Worm (Caenorhabditis elegans) whole organism, young adult: ENCODE data around the gene M199.136.

Experiments
- B0035.1 ChIP-seq: sonication (generic microtip); optimal IDR thresholded peaks from 2 replicates; lab custom pipeline; 2016; ENCODE audit warnings: missing genetic modification characterization, mild to moderate bottlenecking, missing compliant biosample characterization, missing genotype, missing genetic modification reagents
- T26A5.8 ChIP-seq: sonication (generic microtip); optimal IDR thresholded peaks from 2 replicates; lab custom pipeline; 2016; ENCODE audit warnings: missing genetic modification characterization, missing compliant biosample characterization
- Y53G8AR.9 ChIP-seq: fragments of 200-800 bp; sonication (Bioruptor generic); conservative IDR thresholded peaks from 2 replicates; pipeline ENCODE4 v1.3.6; 2022; ENCODE audit warnings: missing genetic modification reagents, missing genetic modification characterization, missing compliant biosample characterization
- Y67H2A.10 ChIP-seq: fragments of 200-800 bp; sonication (Bioruptor generic); conservative IDR thresholded peaks from 2 replicates; pipeline ENCODE4 v1.3.6; 2022; ENCODE audit warnings: missing genetic modification reagents, missing genetic modification characterization, missing compliant biosample characterization
- ZK185.1 ChIP-seq: sonication (generic microtip); optimal IDR thresholded peaks from 2 replicates; lab custom pipeline; 2016; ENCODE audit warnings: mild to moderate bottlenecking, missing genetic modification characterization, missing compliant biosample characterization; ENCODE audit not compliant: poor library complexity, severe bottlenecking
- akir-1 ChIP-seq: fragments of 200-800 bp; sonication (Bioruptor generic); optimal IDR thresholded peaks from 2 replicates; lab custom pipeline; 2018; ENCODE audit warnings: mild to moderate bottlenecking, missing genetic modification characterization, moderate library complexity, missing compliant biosample characterization
- ama-1 ChIP-seq, 3 experiments: fragments of 150-350 bp in 1 of 3; sonication (generic microtip) in 2 of 3; optimal IDR thresholded peaks; 2 replicates each; lab custom pipeline; 2014 to 2018; ENCODE audit warnings: missing biosample characterization in 2 of 3, missing genetic modification characterization in 2 of 3, missing genetic modification reagents in 2 of 3
- atf-7 ChIP-seq: sonication (generic microtip); optimal IDR thresholded peaks from 2 replicates; lab custom pipeline; 2017; ENCODE audit warnings: mild to moderate bottlenecking, missing genetic modification characterization, missing compliant biosample characterization
- athp-1 ChIP-seq: sonication (generic microtip); optimal IDR thresholded peaks from 2 replicates; lab custom pipeline; 2017; ENCODE audit warnings: mild to moderate bottlenecking, missing genetic modification characterization, missing compliant biosample characterization
- attf-3 ChIP-seq: fragments of 200-800 bp; sonication (Bioruptor generic); conservative IDR thresholded peaks from 2 replicates; pipeline ENCODE4 v1.3.6; 2022; ENCODE audit warnings: missing genetic modification reagents, missing genetic modification characterization, missing compliant biosample characterization
- attf-6 ChIP-seq: fragments of 200-800 bp; sonication (Bioruptor generic); IDR thresholded peaks from 2 replicates; pipeline ENCODE4 v1.3.6; 2022; ENCODE audit warnings: missing genetic modification reagents, missing genetic modification characterization, missing compliant biosample characterization
- ceh-58 ChIP-seq: fragments of 200-800 bp; sonication (Bioruptor generic); IDR thresholded peaks from 2 replicates; pipeline ENCODE4 v1.3.6; 2022; ENCODE audit warnings: missing genetic modification characterization, missing compliant biosample characterization
- die-1 ChIP-seq: sonication (generic microtip); optimal IDR thresholded peaks from 2 replicates; lab custom pipeline; 2016; ENCODE audit warnings: missing genotype, mild to moderate bottlenecking, missing genetic modification characterization, missing compliant biosample characterization
- dox-1 ChIP-seq: fragments of 200-800 bp; sonication (Bioruptor generic); IDR thresholded peaks from 2 replicates; pipeline ENCODE4 v1.3.6; 2022; ENCODE audit warnings: missing genetic modification reagents, missing genetic modification characterization, missing compliant biosample characterization
- dpl-1 ChIP-seq: fragments of 150-350 bp; optimal IDR thresholded peaks from 2 replicates; lab custom pipeline; 2014; ENCODE audit warnings: missing biosample characterization, missing genetic modification reagents, missing genetic modification characterization
- hlh-12 ChIP-seq: sonication (generic microtip); optimal IDR thresholded peaks from 2 replicates; lab custom pipeline; 2016; ENCODE audit warnings: missing genetic modification characterization, missing compliant biosample characterization
- hmg-1.2 ChIP-seq: fragments of 200-800 bp; sonication (Bioruptor generic); IDR thresholded peaks from 2 replicates; pipeline ENCODE4 v1.3.6; 2022; ENCODE audit warnings: missing genetic modification reagents, missing genetic modification characterization, missing compliant biosample characterization
- let-526 ChIP-seq: fragments of 200-800 bp; sonication (Bioruptor generic); IDR thresholded peaks from 2 replicates; pipeline ENCODE4 v1.3.6; 2022; ENCODE audit warnings: missing genetic modification reagents, missing genetic modification characterization, missing compliant biosample characterization
- lin-35 ChIP-seq, 3 experiments: fragments of 150-350 bp in 2 of 3; sonication (generic microtip) in 1 of 3; optimal IDR thresholded peaks; 2 replicates each; lab custom pipeline; 2014 to 2018; ENCODE audit warnings: missing biosample characterization in 3 of 3, missing genetic modification characterization in 3 of 3, missing genetic modification reagents in 3 of 3
- madf-6 ChIP-seq: fragments of 200-800 bp; sonication (Bioruptor generic); IDR thresholded peaks from 2 replicates; pipeline ENCODE4 v1.3.6; 2022; ENCODE audit warnings: missing genetic modification reagents, missing genetic modification characterization, missing compliant biosample characterization
- madf-8 ChIP-seq: fragments of 200-800 bp; sonication (Bioruptor generic); conservative IDR thresholded peaks from 2 replicates; pipeline ENCODE4 v1.3.6; 2022; ENCODE audit warnings: missing genetic modification reagents, missing genetic modification characterization, missing compliant biosample characterization
- mes-4 ChIP-seq: sonication (generic microtip); optimal IDR thresholded peaks from 2 replicates; lab custom pipeline; 2016; ENCODE audit warnings: missing genotype, missing genetic modification characterization, missing compliant biosample characterization
- nhr-27 ChIP-seq: fragments of 200-800 bp; sonication (Bioruptor generic); optimal IDR thresholded peaks from 2 replicates; lab custom pipeline; 2018; ENCODE audit warnings: mild to moderate bottlenecking, missing genetic modification characterization, moderate library complexity, missing compliant biosample characterization
- rec-8 ChIP-seq, 2 experiments: sonication (generic microtip); optimal IDR thresholded peaks; 2 replicates each; lab custom pipeline; 2016; ENCODE audit warnings: mild to moderate bottlenecking in 2 of 2, missing genetic modification characterization in 2 of 2, missing genetic modification reagents in 2 of 2, missing genotype in 2 of 2, missing biosample characterization in 1 of 2, missing compliant biosample characterization in 1 of 2, moderate library complexity in 1 of 2
- rpc-1 ChIP-seq, 2 experiments: fragments of 150-350 bp in 1 of 2; sonication (generic microtip) in 1 of 2; optimal IDR thresholded peaks; 2 replicates each; lab custom pipeline; 2014 to 2018; ENCODE audit warnings: missing biosample characterization in 1 of 2, missing genetic modification characterization in 1 of 2, missing genetic modification reagents in 1 of 2, missing genotype in 1 of 2
- snpc-4 ChIP-seq, 5 experiments: fragments of 150-350 bp in 1 of 5; sonication (generic microtip) in 4 of 5; optimal IDR thresholded peaks; 2 replicates each; lab custom pipeline; 2014 to 2018; ENCODE audit warnings: missing genetic modification characterization in 5 of 5, missing biosample characterization in 3 of 5, antibody characterized with exemption in 2 of 5, mild to moderate bottlenecking in 2 of 5, missing compliant biosample characterization in 2 of 5, missing genotype in 2 of 5, moderate library complexity in 2 of 5, missing genetic modification reagents in 1 of 5
- tbp1 ChIP-seq: fragments of 200-800 bp; sonication (Bioruptor generic); optimal IDR thresholded peaks from 2 replicates; lab custom pipeline; 2018; ENCODE audit warnings: mild to moderate bottlenecking, missing genetic modification characterization, missing compliant biosample characterization
- tbx-9 ChIP-seq: sonication (generic microtip); optimal IDR thresholded peaks from 2 replicates; lab custom pipeline; 2016; ENCODE audit warnings: borderline replicate concordance, missing genetic modification characterization, inconsistent platforms, missing compliant biosample characterization
- ztf-22 ChIP-seq: fragments of 200-800 bp; sonication (Bioruptor generic); optimal IDR thresholded peaks from 2 replicates; lab custom pipeline; 2018; ENCODE audit warnings: mild to moderate bottlenecking, missing genetic modification characterization, moderate library complexity, missing compliant biosample characterization
- ztf-3 ChIP-seq: fragments of 200-800 bp; sonication (Bioruptor generic); optimal IDR thresholded peaks from 2 replicates; lab custom pipeline; 2018; ENCODE audit warnings: mild to moderate bottlenecking, missing genetic modification characterization, missing compliant biosample characterization

M199.136 gene

DNA sequence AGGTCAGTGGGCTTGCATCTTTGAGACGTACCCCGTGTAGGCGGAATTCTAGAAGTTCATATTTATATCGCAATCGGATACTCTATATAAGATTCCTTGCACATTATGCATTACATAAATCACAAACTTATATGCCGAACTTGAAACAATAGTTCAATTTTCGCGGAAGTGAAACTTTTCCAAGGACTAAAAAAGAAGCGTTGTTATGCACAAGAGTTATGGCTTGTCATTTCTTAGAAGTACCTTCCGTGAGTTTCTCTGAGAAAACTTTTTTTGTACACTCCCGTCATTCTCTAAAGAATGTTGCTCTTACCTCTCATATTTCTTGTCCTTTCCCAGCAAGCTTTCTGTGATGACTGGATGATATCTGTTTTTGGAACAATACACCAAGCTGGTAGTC is at the start of gene M199.136:
TSS of gene M199.136 (plus strand) at position 301 of the 400 bp plus-strand sequence.
- TF ChIP-seq ztf-3 (GFP tag; lab: Kevin White, UChicago) (no peak), lin-35 (GFP tag; optimal IDR thresholded peaks at IDR 0.05; lab: Kevin White, UChicago) (no peak), hlh-12 (no peak), Y67H2A.10 (GFP tag; lab: Robert Waterston, UW) (no peak), madf-8 (no peak), dpl-1 (GFP tag; lab: Kevin White, UChicago) (no peak), die-1 (tag; lab: Kevin White, UChicago) (no peak)

- TF ChIP-seq ZK185.1 (tag; lab: Kevin White, UChicago) (no peak), let-526 (GFP tag; lab: Robert Waterston, UW) (no peak)
Measured at ce11 chrIV:15068818-15069217, 49.7 kb upstream of the M199.136 start, which contains the start of gene srt-48. TSS of gene srt-48 (minus strand) at chrIV:15068918.

DNA sequence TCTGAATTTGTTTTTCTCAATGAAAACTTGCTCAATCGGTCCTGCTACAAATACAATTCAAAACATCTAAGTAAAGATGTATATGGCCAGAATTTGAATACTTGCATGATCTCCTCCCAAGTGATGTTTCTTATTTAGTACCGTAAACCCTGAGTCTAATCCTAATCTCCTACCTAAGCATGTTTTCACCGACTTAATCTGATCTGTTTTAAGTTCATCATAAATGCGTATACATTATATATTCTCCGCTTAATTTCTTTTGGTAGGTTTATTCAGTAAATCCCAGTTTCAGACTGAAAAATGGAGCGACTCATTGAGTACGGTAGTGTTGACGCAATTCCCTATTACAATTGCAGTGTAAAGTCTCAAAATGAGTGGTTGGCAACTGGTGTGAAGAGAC is 44.1 kb upstream of the M199.136 start, which contains the start of gene srt-50:
TSS of gene srt-50 (plus strand) at position 301 of the 400 bp plus-strand sequence.
- TF ChIP-seq madf-6 (GFP tag; lab: Robert Waterston, UW) (no peak), Y53G8AR.9 (GFP tag; lab: Robert Waterston, UW) (no peak), rpc-1 (optimal IDR thresholded peaks at IDR 0.05; lab: Kevin White, UChicago) (no peak), rpc-1 (tag; optimal IDR thresholded peaks at IDR 0.05; lab: Kevin White, UChicago) (no peak), akir-1 (GFP tag; lab: Kevin White, UChicago) (no peak), attf-3 (GFP tag; lab: Robert Waterston, UW) (no peak), T26A5.8 (tag; lab: Kevin White, UChicago) (no peak)

ce11 chrIV:15098294-15098693 is 20.2 kb upstream of the M199.136 start, which contains the start of gene srt-49:
TSS of gene srt-49 (minus strand) at chrIV:15098394.
- TF ChIP-seq ceh-58 (GFP tag; lab: Robert Waterston, UW) (no peak), mes-4 (tag; lab: Kevin White, UChicago) (no peak), madf-8 (no peak), rec-8 (tag; optimal IDR thresholded peaks at IDR 0.05; lab: Kevin White, UChicago) (no peak), atf-7 (no peak), attf-6 (GFP tag; lab: Robert Waterston, UW) (no peak)

- TF ChIP-seq B0035.1 (no peak), dox-1 (GFP tag; lab: Robert Waterston, UW) (no peak), ama-1 (optimal IDR thresholded peaks at IDR 0.05; lab: Kevin White, UChicago) (no peak), ama-1 (GFP tag; optimal IDR thresholded peaks at IDR 0.05; lab: Kevin White, UChicago) (no peak), snpc-4 (GFP tag; optimal IDR thresholded peaks at IDR 0.05; lab: Kevin White, UChicago) (no peak), snpc-4 (tag; optimal IDR thresholded peaks at IDR 0.05; lab: Kevin White, UChicago) (peak in 1 of 4 experiments; percentile 50)
Measured at ce11 chrIV:15103224-15103679, 15.2 kb upstream of the M199.136 start, which contains the start of gene srt-44. TSS of gene srt-44 (plus strand) at chrIV:15103629.

- TF ChIP-seq hmg-1.2 (GFP tag; lab: Robert Waterston, UW) (peak; percentile 90), snpc-4 (GFP tag; optimal IDR thresholded peaks at IDR 0.05; lab: Kevin White, UChicago) (peak; percentile 17), snpc-4 (tag; optimal IDR thresholded peaks at IDR 0.05; lab: Kevin White, UChicago) (peak in 3 of 4 experiments; percentile 46 to 87 (median 66)), tbx-9 (tag; lab: Kevin White, UChicago) (no peak), athp-1 (tag; lab: Kevin White, UChicago) (no peak), tbp1 (peak; percentile 21), lin-35 (GFP tag; optimal IDR thresholded peaks at IDR 0.05; lab: Kevin White, UChicago) (no peak), attf-6 (GFP tag; lab: Robert Waterston, UW) (peak; percentile 80), ztf-22 (GFP tag; lab: Kevin White, UChicago) (no peak), akir-1 (GFP tag; lab: Kevin White, UChicago) (no peak), nhr-27 (tag; lab: Kevin White, UChicago) (no peak)
Measured at ce11 chrIV:15107218-15107617, 11.3 kb upstream of the M199.136 start.
